Fruit fly (Drosophila melanogaster): ENCODE data around the gene Grp170.

The Grp170 gene

DNA sequence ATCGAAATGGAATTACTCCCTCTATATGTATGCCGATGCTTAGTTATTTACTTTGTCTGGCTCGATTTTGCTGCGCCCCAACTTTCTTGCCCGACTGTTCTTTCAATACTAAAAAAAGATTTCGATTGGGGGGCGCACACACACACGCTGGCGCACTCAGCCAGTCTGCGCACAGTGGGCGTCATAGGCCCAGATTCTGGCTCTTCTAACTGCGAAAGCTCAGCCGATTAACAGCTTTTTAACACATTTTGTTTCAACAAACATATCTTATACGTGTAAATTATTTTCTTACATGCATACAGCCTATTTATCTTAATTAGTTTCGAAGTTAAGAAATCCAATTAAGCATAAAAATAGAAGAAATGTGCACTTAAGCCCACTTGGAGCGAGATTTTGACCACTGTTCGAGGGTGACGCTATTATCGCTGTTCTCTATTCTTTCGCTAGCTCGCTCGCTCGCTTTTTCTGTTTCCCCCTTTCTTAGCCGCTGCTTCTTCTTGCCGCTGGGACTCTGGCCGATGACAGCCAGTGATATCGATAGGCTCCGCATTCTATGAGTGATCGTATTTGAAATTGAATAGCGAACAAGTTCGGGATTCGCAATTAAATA is 52.6 kb downstream of the Grp170 start, which contains the start of gene Vinc (continued):
- TF ChIP-seq YL-1 (GFP tag; optimal IDR thresholded peaks at IDR 0.05) (peak; percentile 11), Deaf1 (tag; optimal IDR thresholded peaks at IDR 0.05) (peak; percentile 79), CG17359 (tag; optimal IDR thresholded peaks at IDR 0.05) (peak; percentile 90), crol (GFP tag; IDR thresholded peaks at IDR 0.05) (peak; percentile 12; the same call in 1 of the 2 replicates), sens (GFP tag) (peak; percentile 98), gem (tag; optimal IDR thresholded peaks at IDR 0.05) (no peak), CG12155 (GFP tag; optimal IDR thresholded peaks at IDR 0.05) (peak; percentile 96), CG10366 (GFP tag; IDR thresholded peaks at IDR 0.05) (peak; percentile 54), btn (GFP tag; optimal IDR thresholded peaks at IDR 0.05) (peak; percentile 62), CG10147 (GFP tag; optimal IDR thresholded peaks at IDR 0.05) (peak; percentile 91), vvl (GFP tag; IDR thresholded peaks at IDR 0.05) (peak; percentile 80), CG3847 (GFP tag; IDR thresholded peaks at IDR 0.05) (peak; percentile 83), gcm (GFP tag; optimal IDR thresholded peaks at IDR 0.05) (peak; percentile 71), CG2116 (GFP tag; optimal IDR thresholded peaks at IDR 0.05) (peak; percentile 38), dysf (GFP tag; IDR thresholded peaks at IDR 0.05) (peak; percentile 95), peb (GFP tag; IDR thresholded peaks at IDR 0.05) (peak; percentile 75), CG17568 (GFP tag; optimal IDR thresholded peaks at IDR 0.05) (no peak), zfh2 (GFP tag; optimal IDR thresholded peaks at IDR 0.05) (peak; percentile 55), Hmr (GFP tag; optimal IDR thresholded peaks at IDR 0.05) (peak; percentile 86), CG3065 (GFP tag; optimal IDR thresholded peaks at IDR 0.05) (no peak), usp (GFP tag; optimal IDR thresholded peaks at IDR 0.05) (no peak), nerfin-2 (GFP tag; IDR thresholded peaks at IDR 0.05; ENCODE audit: partially characterized antibody) (0 out of 2 replicates have a peak, but pooled peaks have one; percentile 37), psq (GFP tag; optimal IDR thresholded peaks at IDR 0.05) (peak; percentile 88), CG18262 (tag; optimal IDR thresholded peaks at IDR 0.05) (peak; percentile 85), h (optimal IDR thresholded peaks at IDR 0.05) (no peak), Fer3 (tag; optimal IDR thresholded peaks at IDR 0.05) (peak; percentile 91), Max (GFP tag; optimal IDR thresholded peaks at IDR 0.05) (peak; percentile 81), eyg (GFP tag; optimal IDR thresholded peaks at IDR 0.05) (peak; percentile 80), Scr (GFP tag; IDR thresholded peaks at IDR 0.05; ENCODE audit: partially characterized antibody) (peak; percentile 43; the same call in 1 of the 2 replicates), CG10321 (GFP tag; IDR thresholded peaks at IDR 0.05) (no peak), CG17612 (GFP tag; IDR thresholded peaks at IDR 0.05) (no peak; the same call in 1 of the 2 replicates), sr (GFP tag; IDR thresholded peaks at IDR 0.05) (peak; percentile 23; the same call in 1 of the 3 replicates), MBD-R2 (GFP tag; IDR thresholded peaks at IDR 0.05) (peak; percentile 64; the same call in 1 of the 2 replicates), tna (GFP tag; IDR thresholded peaks at IDR 0.05; ENCODE audit: partially characterized antibody) (peak; percentile 55; the same call in 1 of the 2 replicates), prd (optimal IDR thresholded peaks at IDR 0.05) (no peak), prd (GFP tag; IDR thresholded peaks at IDR 0.05) (peak; percentile 79), pho (GFP tag; optimal IDR thresholded peaks at IDR 0.05) (peak; percentile 49), NK7.1 (GFP tag; optimal IDR thresholded peaks at IDR 0.05) (peak; percentile 80), oc (tag; optimal IDR thresholded peaks at IDR 0.05) (peak; percentile 16), dmrt99B (tag; optimal IDR thresholded peaks at IDR 0.05) (peak; percentile 80), ap (GFP tag; IDR thresholded peaks at IDR 0.05) (peak; percentile 67), Vsx1 (GFP tag; optimal IDR thresholded peaks at IDR 0.05) (no peak), Dfd (GFP tag; optimal IDR thresholded peaks at IDR 0.05) (no peak), CG43689 (GFP tag; IDR thresholded peaks at IDR 0.05) (no peak), CG12071 (GFP tag; optimal IDR thresholded peaks at IDR 0.05) (peak; percentile 78), wor (GFP tag; IDR thresholded peaks at IDR 0.05) (peak; percentile 44; the same call in 1 of the 2 replicates), CG15073 (GFP tag; optimal IDR thresholded peaks at IDR 0.05) (no peak), sug (tag; optimal IDR thresholded peaks at IDR 0.05) (peak; percentile 98), CG4820 (GFP tag; optimal IDR thresholded peaks at IDR 0.05) (peak; percentile 77), Atf6 (GFP tag; IDR thresholded peaks at IDR 0.05) (peak; percentile 91), CG6813 (GFP tag; optimal IDR thresholded peaks at IDR 0.05) (peak; percentile 85)

Measured in whole organism, embryonic.